Worm (Caenorhabditis elegans) whole organism, early embryonic: ENCODE results near the gene H01M10.1.

ENCODE experiments used
- B0310.2 ChIP-seq: sonication (generic microtip); optimal IDR thresholded peaks from 2 replicates; lab custom pipeline; 2016; ENCODE audit warnings: mild to moderate bottlenecking, missing genetic modification characterization, missing compliant biosample characterization
- F13C5.2 ChIP-seq: sonication (generic microtip); optimal IDR thresholded peaks from 2 replicates; lab custom pipeline; 2017; ENCODE audit warnings: mild to moderate bottlenecking, missing genetic modification characterization, inconsistent platforms, missing compliant biosample characterization
- aly-1 ChIP-seq: sonication (generic microtip); optimal IDR thresholded peaks from 2 replicates; lab custom pipeline; 2016; ENCODE audit warnings: missing genetic modification characterization, missing compliant biosample characterization
- ama-1 ChIP-seq: fragments of 150-350 bp; optimal IDR thresholded peaks from 2 replicates; lab custom pipeline; 2014
- ceh-13 ChIP-seq: fragments of 200-800 bp; sonication (Bioruptor generic); optimal IDR thresholded peaks from 2 replicates; lab custom pipeline; 2018; ENCODE audit warnings: mild to moderate bottlenecking, missing genetic modification characterization, missing compliant biosample characterization
- ceh-36 ChIP-seq: sonication (generic microtip); optimal IDR thresholded peaks from 2 replicates; lab custom pipeline; 2016; ENCODE audit warnings: missing genetic modification characterization, inconsistent platforms, missing compliant biosample characterization
- ets-7 ChIP-seq: sonication (generic microtip); optimal IDR thresholded peaks from 2 replicates; lab custom pipeline; 2016; ENCODE audit warnings: missing genotype, missing genetic modification characterization, missing compliant biosample characterization
- flt-1 ChIP-seq: fragments of 200-800 bp; sonication (Bioruptor generic); IDR thresholded peaks from 2 replicates; pipeline ENCODE4 v1.3.6; 2022; ENCODE audit warnings: missing genetic modification characterization, missing compliant biosample characterization
- hmbx-1 ChIP-seq: sonication (generic microtip); optimal IDR thresholded peaks from 2 replicates; lab custom pipeline; 2016; ENCODE audit warnings: mild to moderate bottlenecking, missing genetic modification characterization, missing compliant biosample characterization
- hmg-4 ChIP-seq: fragments of 200-800 bp; sonication (Bioruptor generic); optimal IDR thresholded peaks from 2 replicates; lab custom pipeline; 2018; ENCODE audit warnings: mild to moderate bottlenecking, missing genetic modification characterization, missing compliant biosample characterization
- hnd-1 ChIP-seq: sonication (generic microtip); optimal IDR thresholded peaks from 2 replicates; lab custom pipeline; 2016; ENCODE audit warnings: missing genetic modification characterization, missing compliant biosample characterization
- pes-1 ChIP-seq: fragments of 200-800 bp; sonication (Bioruptor generic); IDR thresholded peaks from 2 replicates; pipeline ENCODE4 v1.3.6; 2022; ENCODE audit warnings: missing genetic modification reagents, missing genetic modification characterization, missing compliant biosample characterization
- scrt-1 ChIP-seq: fragments of 200-800 bp; sonication (Bioruptor generic); IDR thresholded peaks from 2 replicates; pipeline ENCODE4 v1.3.6; 2022; ENCODE audit warnings: missing genetic modification characterization, missing compliant biosample characterization
- sea-1 ChIP-seq: fragments of 200-800 bp; sonication (Bioruptor generic); conservative IDR thresholded peaks from 2 replicates; pipeline ENCODE4 v1.3.6; 2022; ENCODE audit warnings: missing genetic modification characterization, missing compliant biosample characterization
- tbx-11 ChIP-seq: fragments of 200-800 bp; sonication (Bioruptor generic); IDR thresholded peaks from 2 replicates; pipeline ENCODE4 v1.3.6; 2022; ENCODE audit warnings: missing genetic modification characterization, missing compliant biosample characterization
- tbx-37 ChIP-seq: fragments of 200-800 bp; sonication (Bioruptor generic); conservative IDR thresholded peaks from 2 replicates; pipeline ENCODE4 v1.3.6; 2022; ENCODE audit warnings: missing genetic modification reagents, missing genetic modification characterization, missing compliant biosample characterization
- tra-4 ChIP-seq: sonication (generic microtip); optimal IDR thresholded peaks from 2 replicates; lab custom pipeline; 2017; ENCODE audit warnings: missing genetic modification characterization, missing compliant biosample characterization

The H01M10.1 gene

DNA sequence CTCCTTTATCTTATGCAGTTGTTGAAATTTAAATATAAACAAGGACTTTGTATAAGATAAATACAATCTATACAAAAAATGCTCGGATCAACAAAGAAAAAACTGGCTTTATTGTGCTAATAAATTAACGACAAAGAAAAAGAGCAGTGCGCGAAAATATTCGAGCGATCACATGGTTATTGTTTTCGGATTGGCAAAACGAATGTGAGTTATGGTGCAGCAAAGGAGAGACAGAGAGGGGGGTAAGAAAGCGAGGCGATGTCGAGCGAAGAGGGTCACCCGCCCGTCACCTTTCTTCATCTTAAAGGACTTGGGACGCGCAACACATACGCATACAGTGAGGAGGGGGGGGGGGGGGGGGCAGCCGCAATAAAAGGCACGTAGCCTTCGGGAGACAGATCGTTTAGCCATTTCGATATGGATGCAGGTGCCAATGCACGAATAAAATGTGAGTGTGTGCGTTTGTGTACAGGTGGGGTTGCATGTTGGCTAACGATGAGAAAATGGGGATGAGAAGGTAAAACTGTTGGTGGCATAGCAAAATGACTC is 2.8 kb upstream of the H01M10.1 start:
- TF ChIP-seq sea-1 (GFP tag; lab: Robert Waterston, UW) (0 out of 2 replicates have a peak, but pooled peaks have one; percentile 31), hmg-4 (peak; percentile 87), pes-1 (no peak), ceh-13 (GFP tag; lab: Kevin White, UChicago) (no peak)

DNA sequence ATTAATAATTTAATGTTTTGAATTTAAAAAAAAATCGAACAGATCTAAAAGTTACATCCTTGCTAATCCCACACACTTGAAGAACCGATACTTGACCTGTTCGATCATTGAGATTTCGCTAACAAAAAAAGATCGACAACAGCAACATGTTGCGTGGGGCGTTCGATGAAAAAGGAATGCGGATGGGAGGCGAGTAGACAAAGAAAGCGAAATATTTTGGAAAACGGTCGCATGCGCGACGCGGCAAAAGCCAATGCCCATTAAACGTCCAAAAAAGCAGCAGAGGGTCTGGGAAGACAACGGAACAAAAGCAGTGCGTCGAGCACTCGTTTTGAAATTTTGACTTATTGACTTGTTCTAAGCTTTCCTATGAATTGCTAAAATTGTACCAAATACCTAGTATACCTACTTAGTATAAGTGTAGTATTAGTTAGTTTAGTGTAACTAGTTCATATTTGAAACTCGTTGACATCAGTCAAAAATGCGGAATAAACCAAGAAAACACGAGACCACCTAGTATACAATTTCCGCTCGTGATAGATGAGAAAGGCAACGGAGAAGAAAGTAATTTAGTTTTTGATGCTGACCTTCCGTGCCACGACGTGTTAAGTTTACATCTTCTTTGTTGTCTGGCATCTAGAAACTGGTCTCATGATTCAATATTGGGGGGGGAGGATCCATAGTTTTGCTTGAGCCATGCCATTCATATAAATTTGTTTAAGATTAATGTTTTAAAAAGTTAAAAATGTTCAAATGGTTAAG is 1.6 kb upstream of the H01M10.1 start:
- TF ChIP-seq tbx-37 (GFP tag; lab: Robert Waterston, UW) (no peak), tra-4 (tag; lab: Kevin White, UChicago) (no peak)

ce11 chrX:2577442-2577841 is 2.9 kb downstream of the H01M10.1 start, which contains the start of gene ttr-42:
Gene ttr-42, plus strand, starts transcription at chrX:2577742.
- TF ChIP-seq tbx-11 (GFP tag; lab: Robert Waterston, UW): no peak
- no peak for TF ChIP-seq tbx-37 (GFP tag; lab: Robert Waterston, UW)
- no peak for TF ChIP-seq hnd-1 (tag; lab: Kevin White, UChicago)
- no peak for TF ChIP-seq ceh-36 (tag; lab: Kevin White, UChicago)
- TF ChIP-seq tra-4 (tag; lab: Kevin White, UChicago): no peak
- TF ChIP-seq B0310.2 (tag; lab: Kevin White, UChicago): no peak
- no peak for TF ChIP-seq F13C5.2
- TF ChIP-seq pes-1: no peak
- TF ChIP-seq ama-1 (lab: Kevin White, UChicago): no peak
- no peak for TF ChIP-seq flt-1 (GFP tag; lab: Robert Waterston, UW)
- TF ChIP-seq ceh-13 (GFP tag; lab: Kevin White, UChicago): no peak

DNA sequence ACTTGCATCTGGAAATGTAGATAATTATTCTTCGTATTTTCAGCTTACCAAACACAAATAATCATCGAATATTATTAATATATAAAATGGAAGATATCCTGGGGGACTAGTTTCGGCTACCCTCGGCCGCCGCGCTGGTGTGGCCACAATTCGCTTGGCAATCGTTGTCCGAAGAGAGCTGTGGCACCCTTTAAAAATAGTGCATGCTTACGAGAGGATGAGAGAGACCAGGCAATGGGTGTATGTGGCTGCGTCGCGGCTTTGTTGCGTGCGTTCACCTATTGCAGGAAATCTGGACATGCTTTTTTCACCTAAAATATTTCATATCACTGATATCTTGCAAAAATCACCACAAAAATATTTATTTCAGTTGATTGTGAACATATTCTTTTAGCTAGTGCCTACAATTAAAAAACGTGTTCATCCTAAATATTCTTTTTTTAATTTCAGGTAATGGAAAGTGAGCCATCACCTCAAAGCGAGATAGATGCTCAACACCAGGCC is 7.7 kb downstream of the H01M10.1 start, which contains the start of the genes ccd-5 and F52H2.1:
ccd-5 (minus strand) TSS at position 8 of the 504 bp plus-strand sequence.
F52H2.1 (plus strand) TSS at position 454 of the 504 bp plus-strand sequence.
- TF ChIP-seq ama-1 (lab: Kevin White, UChicago) (no peak), tbx-11 (GFP tag; lab: Robert Waterston, UW) (no peak), flt-1 (GFP tag; lab: Robert Waterston, UW) (no peak), tbx-37 (GFP tag; lab: Robert Waterston, UW) (no peak), scrt-1 (no peak), hmg-4 (peak; percentile 53), F13C5.2 (peak; percentile 66)

- no peak for TF ChIP-seq ceh-13 (GFP tag; lab: Kevin White, UChicago)
- TF ChIP-seq hnd-1 (tag; lab: Kevin White, UChicago): no peak
- TF ChIP-seq tbx-37 (GFP tag; lab: Robert Waterston, UW): no peak
- no peak for TF ChIP-seq ets-7 (tag; lab: Kevin White, UChicago)
- no peak for TF ChIP-seq hmg-4
- TF ChIP-seq hmbx-1 (tag; lab: Kevin White, UChicago): no peak
- TF ChIP-seq pes-1: no peak
- no peak for TF ChIP-seq scrt-1
- no peak for TF ChIP-seq ama-1 (lab: Kevin White, UChicago)
- no peak for TF ChIP-seq B0310.2 (tag; lab: Kevin White, UChicago)
- no peak for TF ChIP-seq ceh-36 (tag; lab: Kevin White, UChicago)
- no peak for TF ChIP-seq tbx-11 (GFP tag; lab: Robert Waterston, UW)
- no peak for TF ChIP-seq flt-1 (GFP tag; lab: Robert Waterston, UW)
- no peak for TF ChIP-seq sea-1 (GFP tag; lab: Robert Waterston, UW)
- TF ChIP-seq tra-4 (tag; lab: Kevin White, UChicago): no peak
- TF ChIP-seq F13C5.2: no peak
- TF ChIP-seq aly-1 (tag; lab: Kevin White, UChicago): no peak
These were observed 11.3 kb downstream of the H01M10.1 start for ce11 chrX:2569040-2569439.

DNA sequence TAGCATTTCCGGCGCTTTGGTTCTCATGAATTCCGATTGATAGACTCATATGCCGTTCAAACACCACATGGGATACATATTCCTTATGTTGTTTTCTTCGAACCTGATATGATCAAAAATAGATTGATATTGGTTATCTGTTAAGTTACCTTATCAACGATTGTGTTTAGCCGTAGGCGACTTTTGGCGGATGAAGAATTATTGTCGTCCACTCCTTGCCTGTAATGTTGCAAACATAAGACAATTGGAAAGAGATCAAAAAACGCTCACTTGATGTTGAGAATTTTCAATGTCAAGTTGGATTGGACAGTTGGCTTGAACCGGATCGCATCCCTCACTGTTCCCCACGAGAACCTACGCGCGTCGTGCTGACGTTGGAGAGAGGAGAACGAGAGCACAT is 12.6 kb downstream of the H01M10.1 start:
- TF ChIP-seq F13C5.2 (no peak), ceh-36 (tag; lab: Kevin White, UChicago) (no peak), flt-1 (GFP tag; lab: Robert Waterston, UW) (no peak), hmbx-1 (tag; lab: Kevin White, UChicago) (no peak), ceh-13 (GFP tag; lab: Kevin White, UChicago) (no peak), scrt-1 (no peak), ets-7 (tag; lab: Kevin White, UChicago) (no peak)

ce11 chrX:2565308-2565773 is 15.0 kb downstream of the H01M10.1 start, which contains the start of gene F52H2.15:
Gene F52H2.15, plus strand, starts transcription at chrX:2565358.
- TF ChIP-seq hnd-1 (tag; lab: Kevin White, UChicago) (no peak), pes-1 (no peak), ceh-36 (tag; lab: Kevin White, UChicago) (no peak), hmbx-1 (tag; lab: Kevin White, UChicago) (no peak), sea-1 (GFP tag; lab: Robert Waterston, UW) (no peak), flt-1 (GFP tag; lab: Robert Waterston, UW) (no peak), hmg-4 (no peak), ets-7 (tag; lab: Kevin White, UChicago) (no peak), ceh-13 (GFP tag; lab: Kevin White, UChicago) (no peak), B0310.2 (tag; lab: Kevin White, UChicago) (no peak), tbx-37 (GFP tag; lab: Robert Waterston, UW) (no peak), F13C5.2 (no peak), aly-1 (tag; lab: Kevin White, UChicago) (no peak), scrt-1 (no peak)
